Worm (Caenorhabditis elegans): ENCODE measurements around the gene C17E7.4.

DNA sequence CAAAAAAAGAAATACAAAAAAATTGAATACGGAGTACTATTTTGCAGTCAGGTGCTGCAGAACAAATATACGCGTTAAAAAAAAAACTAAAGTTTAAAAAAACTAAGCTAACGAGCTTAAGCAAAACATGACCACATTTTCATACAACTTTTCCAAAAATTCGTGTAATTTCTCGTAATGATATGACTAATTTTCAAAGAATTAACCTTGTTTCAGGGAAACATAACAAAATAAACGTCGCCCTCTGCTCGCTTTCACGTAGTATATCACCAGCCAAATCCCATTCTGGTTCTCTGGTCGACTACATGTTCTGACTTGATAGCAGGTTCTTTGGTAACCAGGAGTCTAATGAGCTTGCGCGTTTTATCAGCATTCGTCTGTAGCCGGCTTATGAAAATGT is 22.3 kb upstream of the C17E7.4 start:
- TF ChIP-seq pqm-1 (tag; optimal IDR thresholded peaks at IDR 0.05) (no peak), lin-39 (tag; optimal IDR thresholded peaks at IDR 0.05) (no peak), tbx-2 (tag; optimal IDR thresholded peaks at IDR 0.05) (no peak)

Measured in whole organism, L3 larva.